Worm (Caenorhabditis elegans): ENCODE data around the gene cnep-1.
A peak's percentile ranks its signal among the peaks of the same experiment; 100 is the strongest.

cnep-1 gene

DNA sequence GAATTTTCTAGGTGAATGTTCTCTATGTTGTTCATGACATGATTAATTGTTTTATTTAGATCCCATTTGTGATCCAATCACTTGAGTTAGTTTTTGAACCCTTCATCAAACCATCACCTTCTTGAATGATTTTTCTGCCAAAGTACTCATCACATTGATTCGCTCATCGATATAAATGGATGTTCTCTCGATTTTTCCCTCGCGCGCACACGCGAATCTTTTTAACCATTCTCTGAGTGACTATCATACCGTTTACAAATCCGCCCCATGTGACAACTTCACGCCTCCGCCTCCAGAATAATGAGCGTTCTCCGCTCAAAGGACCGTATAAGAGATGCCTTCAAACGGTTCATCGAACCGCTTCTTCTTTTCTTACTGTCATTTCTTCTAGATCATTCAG is 32.7 kb downstream of the cnep-1 start:
- TF ChIP-seq crh-2 (tag; optimal IDR thresholded peaks at IDR 0.05) (peak; percentile 40), nhr-25 (tag; optimal IDR thresholded peaks at IDR 0.05) (peak; percentile 33), aly-2 (tag; optimal IDR thresholded peaks at IDR 0.05) (no peak), ama-1 (optimal IDR thresholded peaks at IDR 0.05) (peak; percentile 60), sma-3 (GFP tag; optimal IDR thresholded peaks at IDR 0.05) (peak; percentile 49), nhr-129 (tag; optimal IDR thresholded peaks at IDR 0.05) (peak; percentile 38), mdl-1 (tag; optimal IDR thresholded peaks at IDR 0.05) (peak in 1 of 2 experiments; percentile 82), sma-9 (GFP tag; optimal IDR thresholded peaks at IDR 0.05) (peak; percentile 80), sma-9 (tag; optimal IDR thresholded peaks at IDR 0.05) (no peak), R02D3.7 (tag; optimal IDR thresholded peaks at IDR 0.05) (no peak), blmp-1 (tag; optimal IDR thresholded peaks at IDR 0.05; ENCODE audit: insufficient read depth) (peak; percentile 68), gmeb-1 (tag; optimal IDR thresholded peaks at IDR 0.05) (peak; percentile 23)

DNA sequence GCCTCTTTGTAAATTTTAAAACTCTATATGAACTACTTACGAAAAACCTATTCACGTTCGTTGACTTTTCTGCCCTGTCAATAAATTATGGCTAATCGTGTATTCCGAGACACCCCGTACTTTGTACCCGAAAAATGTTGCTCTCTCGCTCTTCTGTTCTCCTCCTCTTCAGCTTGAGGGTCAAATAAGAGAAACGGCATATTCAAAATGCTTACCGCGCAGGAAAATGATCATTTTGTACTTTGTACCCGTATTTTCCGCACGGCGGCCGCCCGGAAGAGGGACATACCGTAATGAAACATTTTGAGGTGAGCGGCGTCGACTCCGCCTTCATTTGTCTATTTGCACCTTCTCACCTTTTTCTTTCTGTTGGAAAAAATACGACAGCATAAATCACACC is 33.5 kb downstream of the cnep-1 start:
- TF ChIP-seq ztf-4 (tag; optimal IDR thresholded peaks at IDR 0.05) (no peak), R02D3.7 (tag; optimal IDR thresholded peaks at IDR 0.05) (no peak)

DNA sequence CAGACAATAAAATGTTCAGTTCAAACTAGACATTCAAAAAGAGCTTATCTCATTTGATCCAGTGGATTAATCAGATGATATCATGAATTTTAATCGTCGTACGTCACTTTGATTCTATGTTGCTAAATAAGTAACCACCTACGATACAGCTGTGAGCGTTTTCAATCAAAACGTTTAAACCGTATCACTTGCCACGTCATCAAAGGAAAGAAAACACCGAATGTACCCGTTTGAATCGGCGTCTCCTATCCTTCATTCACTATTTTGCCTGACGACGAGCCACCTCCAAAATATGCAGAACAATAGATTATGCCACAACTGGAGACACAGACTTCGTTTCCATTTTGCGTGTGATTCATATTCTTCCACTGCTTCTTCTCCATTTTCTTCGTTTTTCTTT is 35.7 kb downstream of the cnep-1 start:
- TF ChIP-seq ceh-16 (tag; optimal IDR thresholded peaks at IDR 0.05), result no peak
- peak; percentile 38 for TF ChIP-seq crh-2 (tag; optimal IDR thresholded peaks at IDR 0.05)

DNA sequence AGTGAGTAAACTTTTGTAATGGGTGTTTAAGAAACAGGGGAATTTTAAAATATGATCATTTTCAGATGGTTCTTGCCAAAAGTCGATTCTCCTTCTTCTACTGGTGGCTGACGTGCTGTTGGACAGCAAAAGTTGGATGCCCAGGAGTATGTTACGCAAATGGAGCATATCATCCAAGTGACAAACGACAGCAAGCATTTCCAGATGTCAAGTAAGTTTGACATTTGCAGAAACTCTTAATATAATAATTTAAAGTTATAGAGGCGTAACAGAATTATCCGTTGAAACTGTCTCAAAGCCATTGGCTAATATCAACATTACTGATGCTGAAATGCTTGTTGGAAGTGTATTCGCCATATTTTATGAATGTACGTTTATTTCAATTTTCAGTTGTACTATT is 37.9 kb downstream of the cnep-1 start:
- TF ChIP-seq nhr-12 (tag; optimal IDR thresholded peaks at IDR 0.05), result no peak
- TF ChIP-seq sem-4 (tag; optimal IDR thresholded peaks at IDR 0.05), result no peak
- no peak for TF ChIP-seq Y55F3AM.14 (GFP tag; optimal IDR thresholded peaks at IDR 0.05)
- TF ChIP-seq lin-39 (tag; optimal IDR thresholded peaks at IDR 0.05), result no peak
- TF ChIP-seq egl-27 (tag; optimal IDR thresholded peaks at IDR 0.05), result no peak
- TF ChIP-seq elt-3 (tag; optimal IDR thresholded peaks at IDR 0.05), result no peak
- no peak for TF ChIP-seq unc-39 (tag; optimal IDR thresholded peaks at IDR 0.05)

DNA sequence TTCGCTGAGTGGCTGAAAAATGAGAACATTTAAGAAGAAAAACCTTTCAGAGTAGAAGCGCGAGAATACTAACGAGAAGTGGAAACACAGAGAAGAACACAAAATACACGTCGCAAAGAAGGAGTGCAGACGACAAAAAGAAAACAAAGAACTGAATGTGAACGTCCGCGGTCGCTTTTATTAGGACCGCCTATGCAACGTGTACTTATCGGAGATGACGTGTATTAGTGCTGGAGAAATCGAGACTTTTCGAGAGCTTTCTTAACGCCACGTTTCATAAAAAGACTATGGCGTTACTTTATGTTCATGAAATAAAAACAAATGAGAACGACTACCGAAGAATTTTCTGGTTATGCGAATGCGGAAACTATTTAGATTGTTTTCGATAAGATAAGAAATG is 42.4 kb downstream of the cnep-1 start, which contains the start of gene hsp-4:
TSS of gene hsp-4 (minus strand) at position 139 of the 400 bp plus-strand sequence.
- TF ChIP-seq unc-55 (GFP tag; optimal IDR thresholded peaks at IDR 0.05) (peak; percentile 1), lin-13 (GFP tag; optimal IDR thresholded peaks at IDR 0.05) (no peak), crh-2 (tag; optimal IDR thresholded peaks at IDR 0.05) (peak; percentile 83), blmp-1 (tag; optimal IDR thresholded peaks at IDR 0.05; ENCODE audit: insufficient read depth) (no peak), ama-1 (optimal IDR thresholded peaks at IDR 0.05) (peak; percentile 2), fos-1 (tag; optimal IDR thresholded peaks at IDR 0.05) (peak; percentile 51)

DNA sequence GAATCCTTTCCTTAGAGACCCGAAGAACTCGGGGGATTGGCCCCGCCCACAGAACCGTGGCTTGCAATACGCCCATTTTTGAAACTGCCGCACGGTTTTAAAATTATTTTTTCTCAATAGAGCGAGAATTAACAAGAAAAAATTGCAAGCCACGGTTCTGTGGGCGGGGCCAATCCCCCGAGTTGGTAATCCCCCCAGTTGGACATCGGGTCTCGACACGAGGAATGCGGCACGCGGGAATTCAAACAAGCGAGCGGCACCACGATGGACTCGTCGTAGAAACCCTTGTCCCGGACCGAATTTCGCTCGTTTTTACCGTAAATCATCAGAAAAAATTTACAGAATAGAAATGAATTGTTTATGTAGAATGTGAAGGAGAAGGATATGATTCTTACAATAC is 42.9 kb downstream of the cnep-1 start:
- TF ChIP-seq F13H6.1 (tag; optimal IDR thresholded peaks at IDR 0.05) (no peak), sma-3 (GFP tag; optimal IDR thresholded peaks at IDR 0.05) (no peak), nhr-23 (tag; optimal IDR thresholded peaks at IDR 0.05) (no peak), snpc-4 (tag; optimal IDR thresholded peaks at IDR 0.05) (no peak), mdl-1 (tag; optimal IDR thresholded peaks at IDR 0.05) (no peak), elt-1 (tag; optimal IDR thresholded peaks at IDR 0.05) (no peak), alr-1 (tag; optimal IDR thresholded peaks at IDR 0.05) (no peak), ZK546.5 (tag; optimal IDR thresholded peaks at IDR 0.05) (no peak), nhr-11 (tag; optimal IDR thresholded peaks at IDR 0.05) (no peak), ztf-1 (GFP tag; conservative IDR thresholded peaks at IDR 0.05) (no peak), nhr-129 (tag; optimal IDR thresholded peaks at IDR 0.05) (no peak), aly-2 (tag; optimal IDR thresholded peaks at IDR 0.05) (no peak), lin-11 (tag; optimal IDR thresholded peaks at IDR 0.05) (no peak), ztf-4 (tag; optimal IDR thresholded peaks at IDR 0.05) (no peak), nhr-77 (tag; optimal IDR thresholded peaks at IDR 0.05) (no peak), nhr-6 (tag; optimal IDR thresholded peaks at IDR 0.05) (no peak), mab-5 (tag; optimal IDR thresholded peaks at IDR 0.05) (no peak), skn-1 (tag; optimal IDR thresholded peaks at IDR 0.05) (no peak)
